Worm (Caenorhabditis elegans): ENCODE results near the gene F31E8.4.

DNA sequence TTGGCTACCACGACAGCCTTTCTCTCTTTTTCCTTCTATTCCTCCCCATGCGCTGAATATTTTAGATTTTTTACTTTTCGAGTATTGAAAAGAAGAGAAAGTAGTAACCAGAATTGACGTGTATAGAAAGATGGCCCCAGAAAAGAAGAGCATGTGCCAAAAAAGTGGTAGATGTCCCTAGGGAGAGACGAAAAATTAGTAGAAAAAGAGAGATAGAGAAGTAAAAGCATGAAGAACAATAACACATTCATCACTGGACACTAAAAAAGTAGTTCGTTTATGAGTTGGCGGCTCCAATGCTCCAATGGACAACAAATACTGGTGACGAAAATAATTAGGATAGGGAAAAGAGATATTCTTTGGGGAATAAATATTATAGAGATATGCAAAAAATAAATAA is 12.6 kb upstream of the F31E8.4 start:
- no peak for TF ChIP-seq ama-1 (optimal IDR thresholded peaks at IDR 0.05)
- no peak for TF ChIP-seq tbx-11 (GFP tag; IDR thresholded peaks at IDR 0.05)
- TF ChIP-seq hmbx-1 (tag; optimal IDR thresholded peaks at IDR 0.05), result no peak
- no peak for TF ChIP-seq pes-1 (GFP tag; IDR thresholded peaks at IDR 0.05)
- TF ChIP-seq ceh-13 (GFP tag; optimal IDR thresholded peaks at IDR 0.05), result no peak
- no peak for TF ChIP-seq hmg-4 (GFP tag; optimal IDR thresholded peaks at IDR 0.05)
- no peak for TF ChIP-seq flt-1 (GFP tag; IDR thresholded peaks at IDR 0.05)
- TF ChIP-seq hnd-1 (tag; optimal IDR thresholded peaks at IDR 0.05), result no peak
- TF ChIP-seq scrt-1 (GFP tag; IDR thresholded peaks at IDR 0.05), result no peak
- TF ChIP-seq aly-1 (tag; optimal IDR thresholded peaks at IDR 0.05), result no peak
